Worm (Caenorhabditis elegans) whole organism, L3 larva: ENCODE results near the gene M02H5.8.

ENCODE experiments used
- aly-2 ChIP-seq: fragments of 150-350 bp; optimal IDR thresholded peaks from 2 replicates; lab custom pipeline; 2014; ENCODE audit warnings: missing biosample characterization, missing genetic modification characterization
- egl-27 ChIP-seq: sonication (generic microtip); optimal IDR thresholded peaks from 4 replicates; lab custom pipeline; 2017; ENCODE audit warnings: missing biosample characterization, missing genetic modification reagents, missing genetic modification characterization
- elt-3 ChIP-seq, 3 experiments: fragments of 150-350 bp in 1 of 3; sonication (generic microtip) in 2 of 3; optimal IDR thresholded peaks; 2 replicates in 2 of 3; 4 replicates in 1 of 3; lab custom pipeline; 2014 to 2017; ENCODE audit warnings: missing biosample characterization in 3 of 3, missing genetic modification characterization in 3 of 3
- fkh-10 ChIP-seq: sonication (generic microtip); optimal IDR thresholded peaks from 2 replicates; lab custom pipeline; 2017; ENCODE audit warnings: missing biosample characterization, missing genetic modification reagents, missing genetic modification characterization
- mdl-1 ChIP-seq: fragments of 150-350 bp; optimal IDR thresholded peaks from 2 replicates; lab custom pipeline; 2014; ENCODE audit warnings: missing biosample characterization, missing genetic modification characterization
- nhr-12 ChIP-seq: fragments of 150-350 bp; optimal IDR thresholded peaks from 2 replicates; lab custom pipeline; 2014; ENCODE audit warnings: missing biosample characterization, missing genetic modification characterization
- nhr-28 ChIP-seq: fragments of 150-350 bp; optimal IDR thresholded peaks from 2 replicates; lab custom pipeline; 2014; ENCODE audit warnings: missing biosample characterization, missing genetic modification characterization
- nhr-76 ChIP-seq: fragments of 150-350 bp; sonication (generic microtip); optimal IDR thresholded peaks from 5 replicates; lab custom pipeline; 2014; ENCODE audit warnings: missing biosample characterization, missing genetic modification characterization
- unc-39 ChIP-seq: sonication (generic microtip); optimal IDR thresholded peaks from 4 replicates; lab custom pipeline; 2017; ENCODE audit warnings: missing biosample characterization, missing genetic modification characterization
- unc-62 ChIP-seq: fragments of 150-350 bp; sonication (generic microtip); optimal IDR thresholded peaks from 4 replicates; lab custom pipeline; 2014; ENCODE audit warnings: missing biosample characterization, missing genetic modification reagents, missing genetic modification characterization
- ztf-4 ChIP-seq: fragments of 150-350 bp; optimal IDR thresholded peaks from 2 replicates; lab custom pipeline; 2014; ENCODE audit warnings: missing biosample characterization, missing genetic modification characterization

DNA sequence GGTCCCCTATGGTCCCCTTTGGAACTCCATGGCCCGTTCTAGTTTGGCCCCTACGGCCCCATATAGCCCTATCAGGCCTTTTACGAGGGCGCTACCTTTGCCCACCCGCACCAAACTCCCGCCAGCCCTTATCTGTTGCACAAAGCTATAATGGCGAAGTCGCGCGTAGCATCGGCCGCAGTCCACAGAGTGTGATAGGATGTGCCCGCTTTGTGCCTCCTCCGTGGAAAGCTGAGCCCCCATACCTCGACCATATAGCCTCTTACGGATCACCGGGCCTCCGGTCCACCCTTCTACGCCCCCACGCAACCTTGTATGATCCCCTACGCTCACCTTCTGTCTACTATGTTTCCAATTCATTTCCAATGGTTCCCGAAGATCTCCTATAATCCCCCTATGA is 2.8 kb upstream of the M02H5.8 start:
- TF ChIP-seq unc-62 (GFP tag; lab: Kevin White, UChicago), result no peak
- TF ChIP-seq egl-27 (tag; lab: Kevin White, UChicago), result no peak
- TF ChIP-seq unc-39, result no peak
- TF ChIP-seq mdl-1, result no peak
- TF ChIP-seq aly-2 (tag; lab: Kevin White, UChicago), result no peak
- no peak for TF ChIP-seq nhr-28
- TF ChIP-seq ztf-4, result no peak
- no peak for TF ChIP-seq fkh-10 (GFP tag; lab: Kevin White, UChicago)
- TF ChIP-seq nhr-76 (tag; lab: Kevin White, UChicago), result no peak
- TF ChIP-seq elt-3 (tag; optimal IDR thresholded peaks at IDR 0.05; lab: Kevin White, UChicago), result no peak
- no peak for TF ChIP-seq nhr-12
